Fruit fly (Drosophila melanogaster) whole organism, embryonic: ENCODE data around the gene yrt.
A peak's percentile ranks its signal among the peaks of the same experiment; 100 is the strongest.

Experiments used
- Adf1 ChIP-seq: fragments of 200-800 bp; sonication (Bioruptor generic); IDR thresholded peaks from 2 replicates; pipeline ENCODE4 v1.3.6; 2022; ENCODE audit warnings: missing biosample characterization, missing genetic modification characterization
- Atf-2 ChIP-seq: fragments of 200-800 bp; sonication (Bioruptor generic); optimal IDR thresholded peaks from 2 replicates; lab custom pipeline; 2016; ENCODE audit warnings: missing biosample characterization, missing genetic modification characterization
- CG10267 ChIP-seq: fragments of 200-800 bp; sonication (Bioruptor generic); optimal IDR thresholded peaks from 2 replicates; lab custom pipeline; 2018; ENCODE audit warnings: missing biosample characterization, mild to moderate bottlenecking, missing genetic modification characterization, moderate library complexity
- CG10565 ChIP-seq: fragments of 200-800 bp; sonication (Bioruptor generic); optimal IDR thresholded peaks from 3 replicates; lab custom pipeline; 2016; ENCODE audit warnings: missing biosample characterization, mild to moderate bottlenecking, missing genetic modification characterization
- CG1233 ChIP-seq: fragments of 200-800 bp; sonication (Bioruptor generic); optimal IDR thresholded peaks from 4 replicates; lab custom pipeline; 2018; ENCODE audit warnings: missing biosample characterization, mild to moderate bottlenecking, missing genetic modification characterization
- CG13287 ChIP-seq: fragments of 200-800 bp; sonication (Bioruptor generic); IDR thresholded peaks from 2 replicates; pipeline ENCODE4 v1.3.6; 2022; ENCODE audit warnings: missing biosample characterization, missing genetic modification characterization; ENCODE audit not compliant: partially characterized antibody
- CG13424 ChIP-seq: fragments of 200-800 bp; sonication (Bioruptor generic); optimal IDR thresholded peaks from 2 replicates; lab custom pipeline; 2019; ENCODE audit warnings: missing biosample characterization, mild to moderate bottlenecking, missing genetic modification characterization, moderate library complexity
- CG14710 ChIP-seq: fragments of 200-800 bp; sonication (Bioruptor generic); optimal IDR thresholded peaks from 3 replicates; lab custom pipeline; 2019; ENCODE audit warnings: missing biosample characterization, mild to moderate bottlenecking, missing genetic modification characterization, moderate library complexity
- CG14860 ChIP-seq: fragments of 200-800 bp; sonication (Bioruptor generic); IDR thresholded peaks from 3 replicates; pipeline ENCODE4 v1.3.6; 2022; ENCODE audit warnings: missing biosample characterization, missing genetic modification characterization; ENCODE audit not compliant: partially characterized antibody
- CG15269 ChIP-seq: fragments of 200-800 bp; sonication (Bioruptor generic); optimal IDR thresholded peaks from 2 replicates; lab custom pipeline; 2018; ENCODE audit warnings: missing biosample characterization, mild to moderate bottlenecking, missing genetic modification characterization, moderate library complexity
- CG15514 ChIP-seq: fragments of 200-800 bp; sonication (Bioruptor generic); optimal IDR thresholded peaks from 3 replicates; lab custom pipeline; 2017; ENCODE audit warnings: missing biosample characterization, missing genetic modification characterization, mild to moderate bottlenecking, moderate library complexity, missing genetic modification reagents
- CG1602 ChIP-seq: fragments of 200-800 bp; sonication (Bioruptor generic); optimal IDR thresholded peaks from 3 replicates; lab custom pipeline; 2016; ENCODE audit warnings: missing biosample characterization, missing genetic modification characterization
- CG1647 ChIP-seq: fragments of 200-800 bp; sonication (Bioruptor generic); optimal IDR thresholded peaks from 3 replicates; lab custom pipeline; 2016; ENCODE audit warnings: missing biosample characterization, missing genetic modification characterization
- CG17385 ChIP-seq: fragments of 200-800 bp; sonication (Bioruptor generic); optimal IDR thresholded peaks from 3 replicates; lab custom pipeline; 2018; ENCODE audit warnings: missing biosample characterization, mild to moderate bottlenecking, missing genetic modification characterization
- CG18476 ChIP-seq: fragments of 200-800 bp; sonication (Bioruptor generic); optimal IDR thresholded peaks from 2 replicates; lab custom pipeline; 2016; ENCODE audit warnings: missing biosample characterization, mild to moderate bottlenecking, missing genetic modification characterization
- CG2712 ChIP-seq: fragments of 200-800 bp; optimal IDR thresholded peaks from 3 replicates; lab custom pipeline; 2019; ENCODE audit warnings: missing biosample characterization, mild to moderate bottlenecking, missing genetic modification characterization, moderate library complexity
- CG30020 ChIP-seq: fragments of 200-800 bp; optimal IDR thresholded peaks from 2 replicates; lab custom pipeline; 2019; ENCODE audit warnings: missing biosample characterization, mild to moderate bottlenecking, missing genetic modification characterization, moderate library complexity
- CG32532 ChIP-seq: fragments of 200-800 bp; sonication (Bioruptor generic); IDR thresholded peaks from 2 replicates; pipeline ENCODE4 v1.3.6; 2022; ENCODE audit warnings: missing biosample characterization, missing genetic modification characterization
- CG34376 ChIP-seq: fragments of 200-800 bp; sonication (Bioruptor generic); optimal IDR thresholded peaks from 2 replicates; lab custom pipeline; 2018; ENCODE audit warnings: missing biosample characterization, mild to moderate bottlenecking, missing genetic modification characterization
- CG7928 ChIP-seq: fragments of 200-800 bp; sonication (Bioruptor generic); optimal IDR thresholded peaks from 2 replicates; lab custom pipeline; 2017; ENCODE audit warnings: missing biosample characterization, mild to moderate bottlenecking, missing genetic modification characterization
- Camta ChIP-seq: fragments of 200-800 bp; sonication (Bioruptor generic); optimal IDR thresholded peaks from 2 replicates; lab custom pipeline; 2016; ENCODE audit warnings: missing biosample characterization, missing genetic modification characterization
- CkIIα-i1 ChIP-seq: fragments of 200-800 bp; sonication (Bioruptor generic); IDR thresholded peaks from 2 replicates; pipeline ENCODE4 v1.3.6; 2022; ENCODE audit warnings: missing biosample characterization, missing genetic modification characterization
- Drgx ChIP-seq: fragments of 200-800 bp; sonication (Bioruptor generic); IDR thresholded peaks from 2 replicates; pipeline ENCODE4 v1.3.6; 2022; ENCODE audit warnings: missing biosample characterization, missing genetic modification characterization
- E2f2 ChIP-seq: fragments of 200-800 bp; sonication (Bioruptor generic); IDR thresholded peaks from 2 replicates; pipeline ENCODE4 v1.3.6; 2022; ENCODE audit warnings: missing biosample characterization, missing genetic modification characterization
- Gug ChIP-seq: fragments of 200-800 bp; sonication (Bioruptor generic); IDR thresholded peaks from 4 replicates; pipeline ENCODE4 v1.3.6; 2022; ENCODE audit warnings: missing biosample characterization, missing genetic modification characterization
- Hand ChIP-seq: fragments of 200-800 bp; sonication (Bioruptor generic); optimal IDR thresholded peaks from 2 replicates; lab custom pipeline; 2017; ENCODE audit warnings: mild to moderate bottlenecking, missing biosample characterization, missing genetic modification reagents, missing genetic modification characterization
- Hr51 ChIP-seq, 2 experiments: fragments of 200-800 bp; sonication (Bioruptor generic); optimal IDR thresholded peaks; 2 replicates in 1 of 2; 3 replicates in 1 of 2; lab custom pipeline; 2016 to 2018; ENCODE audit warnings: missing biosample characterization in 2 of 2, missing genetic modification characterization in 2 of 2, mild to moderate bottlenecking in 1 of 2, moderate library complexity in 1 of 2
- Meics ChIP-seq: fragments of 200-800 bp; sonication (Bioruptor generic); optimal IDR thresholded peaks from 2 replicates; lab custom pipeline; 2017; ENCODE audit warnings: missing biosample characterization, mild to moderate bottlenecking, missing genetic modification characterization
- Nf-YC ChIP-seq: fragments of 200-800 bp; optimal IDR thresholded peaks from 3 replicates; lab custom pipeline; 2019; ENCODE audit warnings: missing biosample characterization, mild to moderate bottlenecking, missing genetic modification characterization, moderate library complexity
- TFAM ChIP-seq: fragments of 200-800 bp; sonication (Bioruptor generic); optimal IDR thresholded peaks from 2 replicates; lab custom pipeline; 2017; ENCODE audit warnings: missing biosample characterization, missing genetic modification characterization, inconsistent platforms
- YL-1 ChIP-seq: fragments of 200-800 bp; sonication (Bioruptor generic); optimal IDR thresholded peaks from 3 replicates; lab custom pipeline; 2017; ENCODE audit warnings: missing biosample characterization, mild to moderate bottlenecking, missing genetic modification characterization
- abd-A ChIP-seq: fragments of 200-800 bp; sonication (Bioruptor generic); optimal IDR thresholded peaks from 3 replicates; lab custom pipeline; 2019; ENCODE audit warnings: missing biosample characterization, mild to moderate bottlenecking, missing genetic modification characterization, moderate library complexity
- bcd ChIP-seq: fragments of 200-800 bp; sonication (Bioruptor generic); optimal IDR thresholded peaks from 2 replicates; lab custom pipeline; 2017; ENCODE audit warnings: missing biosample characterization, mild to moderate bottlenecking, missing genetic modification characterization
- chm ChIP-seq: fragments of 200-800 bp; sonication (Bioruptor generic); IDR thresholded peaks from 2 replicates; pipeline ENCODE4 v1.3.6; 2022; ENCODE audit warnings: missing biosample characterization, missing genetic modification characterization
- fd3F ChIP-seq: fragments of 200-800 bp; sonication (Bioruptor generic); optimal IDR thresholded peaks from 2 replicates; lab custom pipeline; 2018; ENCODE audit warnings: missing biosample characterization, mild to moderate bottlenecking, missing genetic modification characterization, moderate library complexity
- gfzf ChIP-seq: fragments of 200-800 bp; sonication (Bioruptor generic); optimal IDR thresholded peaks from 2 replicates; lab custom pipeline; 2016; ENCODE audit warnings: missing biosample characterization, mild to moderate bottlenecking, missing genetic modification characterization, moderate library complexity
- gro ChIP-seq: fragments of 200-800 bp; sonication (Bioruptor generic); optimal IDR thresholded peaks from 2 replicates; lab custom pipeline; 2016; ENCODE audit warnings: missing biosample characterization, missing genetic modification characterization
- h ChIP-seq: fragments of >200 bp; optimal IDR thresholded peaks from 2 replicates; lab custom pipeline; 2017
- ind ChIP-seq: fragments of 200-800 bp; sonication (Bioruptor generic); optimal IDR thresholded peaks from 3 replicates; lab custom pipeline; 2016; ENCODE audit warnings: missing biosample characterization, missing genetic modification characterization
- kah ChIP-seq: fragments of 200-800 bp; sonication (Bioruptor generic); optimal IDR thresholded peaks from 2 replicates; lab custom pipeline; 2018; ENCODE audit warnings: missing biosample characterization, mild to moderate bottlenecking, missing genetic modification characterization
- knrl ChIP-seq: fragments of 200-800 bp; sonication (Bioruptor generic); IDR thresholded peaks from 3 replicates; pipeline ENCODE4 v1.3.6; 2022; ENCODE audit warnings: missing biosample characterization, missing genetic modification characterization; ENCODE audit not compliant: partially characterized antibody
- lbe ChIP-seq: fragments of 200-800 bp; sonication (Bioruptor generic); optimal IDR thresholded peaks from 2 replicates; lab custom pipeline; 2016; ENCODE audit warnings: missing biosample characterization, mild to moderate bottlenecking, missing genetic modification characterization
- lmd ChIP-seq: fragments of 200-800 bp; sonication (Bioruptor generic); IDR thresholded peaks from 2 replicates; pipeline ENCODE4 v1.3.6; 2022; ENCODE audit warnings: missing biosample characterization, missing genetic modification characterization
- lov ChIP-seq, 2 experiments: fragments of 200-800 bp in 1 of 2; fragments of >200 bp in 1 of 2; sonication (Bioruptor generic) in 1 of 2; IDR thresholded peaks in 1 of 2; optimal IDR thresholded peaks in 1 of 2; 2 replicates in 1 of 2; 3 replicates in 1 of 2; pipeline versions ENCODE4 v1.3.6 to Lab custom; 2017 to 2022; ENCODE audit warnings: missing biosample characterization in 1 of 2, missing genetic modification characterization in 1 of 2
- mld ChIP-seq: fragments of 200-800 bp; sonication (Bioruptor generic); IDR thresholded peaks from 3 replicates; pipeline ENCODE4 v1.3.6; 2022; ENCODE audit warnings: missing biosample characterization, missing genetic modification characterization; ENCODE audit not compliant: partially characterized antibody
- peb ChIP-seq: fragments of 200-800 bp; sonication (Bioruptor generic); IDR thresholded peaks from 2 replicates; pipeline ENCODE4 v1.3.6; 2022; ENCODE audit warnings: missing biosample characterization, missing genetic modification characterization
- sens-2 ChIP-seq: fragments of 200-800 bp; sonication (Bioruptor generic); IDR thresholded peaks from 2 replicates; pipeline ENCODE4 v1.3.6; 2022; ENCODE audit warnings: missing biosample characterization, missing genetic modification characterization
- seq ChIP-seq: fragments of 200-800 bp; sonication (Bioruptor generic); IDR thresholded peaks from 2 replicates; pipeline ENCODE4 v1.3.6; 2022; ENCODE audit warnings: missing biosample characterization, missing genetic modification characterization
- slp2 ChIP-seq: fragments of 200-800 bp; sonication (Bioruptor generic); optimal IDR thresholded peaks from 2 replicates; lab custom pipeline; 2016; ENCODE audit warnings: missing biosample characterization, missing genetic modification characterization
- stc ChIP-seq: fragments of 200-800 bp; sonication (Bioruptor generic); IDR thresholded peaks from 2 replicates; pipeline ENCODE4 v1.3.6; 2022; ENCODE audit warnings: missing biosample characterization, missing genetic modification characterization
- wdn ChIP-seq: fragments of 200-800 bp; sonication (Bioruptor generic); IDR thresholded peaks from 2 replicates; pipeline ENCODE4 v1.3.6; 2022; ENCODE audit warnings: missing biosample characterization, missing genetic modification characterization

The yrt gene

dm6 chr3R:13446489-13446888 lies 11.7 kb upstream of the yrt start (continued):
- peak; percentile 46; the same call in 1 of the 2 replicates for TF ChIP-seq CG32532 (GFP tag; lab: Robert Waterston, UW)
- TF ChIP-seq CG1233 (GFP tag; lab: Kevin White, UChicago), result peak; percentile 19
- TF ChIP-seq abd-A (tag; lab: Kevin White, UChicago), result no peak
- TF ChIP-seq CG17385 (GFP tag; lab: Kevin White, UChicago), result peak; percentile 34
- no peak for TF ChIP-seq gfzf (GFP tag; lab: Kevin White, UChicago)
- peak; percentile 11 for TF ChIP-seq CG15514 (GFP tag; lab: Kevin White, UChicago)
- no peak for TF ChIP-seq stc
- TF ChIP-seq Meics (GFP tag; lab: Kevin White, UChicago), result peak; percentile 59
- no peak for TF ChIP-seq CG18476 (GFP tag; lab: Kevin White, UChicago)
- no peak for TF ChIP-seq Hand (GFP tag; lab: Kevin White, UChicago)
- TF ChIP-seq CG15269 (tag; lab: Kevin White, UChicago), result peak; percentile 66
- TF ChIP-seq CG13287 (GFP tag; lab: Robert Waterston, UW), result no peak
- no peak for TF ChIP-seq chm
- TF ChIP-seq bcd (GFP tag; lab: Kevin White, UChicago), result peak; percentile 49
- no peak for TF ChIP-seq YL-1 (GFP tag; lab: Kevin White, UChicago)
- no peak for TF ChIP-seq h
- no peak for TF ChIP-seq peb
- peak; percentile 44 for TF ChIP-seq CG13424 (tag; lab: Kevin White, UChicago)
- TF ChIP-seq wdn (GFP tag; lab: Robert Waterston, UW), result no peak
- TF ChIP-seq CG1602 (GFP tag; lab: Kevin White, UChicago), result peak; percentile 13
- no peak for TF ChIP-seq CG1647
- TF ChIP-seq Gug (GFP tag; lab: Robert Waterston, UW), result no peak
- peak; percentile 22 for TF ChIP-seq ind
- TF ChIP-seq kah (GFP tag; lab: Kevin White, UChicago), result no peak
- no peak for TF ChIP-seq CG7928 (GFP tag; lab: Kevin White, UChicago)
- no peak for TF ChIP-seq Atf-2 (GFP tag; lab: Kevin White, UChicago)
- TF ChIP-seq knrl (GFP tag; lab: Robert Waterston, UW), result no peak
- no peak for TF ChIP-seq Drgx (GFP tag; lab: Robert Waterston, UW)
- peak; percentile 22 for TF ChIP-seq Camta (GFP tag; lab: Kevin White, UChicago)
- no peak for TF ChIP-seq seq
- peak; percentile 52 for TF ChIP-seq fd3F (GFP tag; lab: Kevin White, UChicago)
- TF ChIP-seq lbe (GFP tag; lab: Kevin White, UChicago), result no peak
- peak; percentile 24; the same call in 1 of the 2 replicates for TF ChIP-seq E2f2 (GFP tag; lab: Robert Waterston, UW)
- TF ChIP-seq CG30020 (tag; lab: Kevin White, UChicago), result no peak
- no peak for TF ChIP-seq lov (optimal IDR thresholded peaks at IDR 0.05; lab: Kevin White, UChicago)
- TF ChIP-seq lov (GFP tag; IDR thresholded peaks at IDR 0.05; lab: Robert Waterston, UW), result no peak
- no peak for TF ChIP-seq Adf1 (GFP tag; lab: Robert Waterston, UW)
- TF ChIP-seq sens-2 (GFP tag; lab: Robert Waterston, UW), result no peak
- no peak for TF ChIP-seq slp2 (GFP tag; lab: Kevin White, UChicago)
- no peak for TF ChIP-seq CG10565 (GFP tag; lab: Kevin White, UChicago)
- no peak for TF ChIP-seq gro (GFP tag; lab: Kevin White, UChicago)
- no peak for TF ChIP-seq CkIIα-i1 (GFP tag; lab: Robert Waterston, UW)
- peak; percentile 60; the same call in 1 of the 2 replicates for TF ChIP-seq lmd (GFP tag; lab: Robert Waterston, UW)
- TF ChIP-seq CG10267, result peak; percentile 41
- TF ChIP-seq Hr51 (GFP tag; optimal IDR thresholded peaks at IDR 0.05; lab: Kevin White, UChicago), result peak in 1 of 2 experiments; percentile 67
- no peak for TF ChIP-seq CG34376 (GFP tag; lab: Kevin White, UChicago)
- TF ChIP-seq mld (GFP tag; lab: Robert Waterston, UW), result no peak
- no peak for TF ChIP-seq TFAM (GFP tag; lab: Kevin White, UChicago)
- TF ChIP-seq CG2712, result peak; percentile 77
- peak; percentile 42 for TF ChIP-seq CG14710 (tag; lab: Kevin White, UChicago)
- no peak for TF ChIP-seq Nf-YC (tag; lab: Kevin White, UChicago)
- no peak for TF ChIP-seq CG14860 (GFP tag; lab: Robert Waterston, UW)
